4 fruit fly cellular contexts compared by ENCODE assay signal in the genomic region with DNA sequence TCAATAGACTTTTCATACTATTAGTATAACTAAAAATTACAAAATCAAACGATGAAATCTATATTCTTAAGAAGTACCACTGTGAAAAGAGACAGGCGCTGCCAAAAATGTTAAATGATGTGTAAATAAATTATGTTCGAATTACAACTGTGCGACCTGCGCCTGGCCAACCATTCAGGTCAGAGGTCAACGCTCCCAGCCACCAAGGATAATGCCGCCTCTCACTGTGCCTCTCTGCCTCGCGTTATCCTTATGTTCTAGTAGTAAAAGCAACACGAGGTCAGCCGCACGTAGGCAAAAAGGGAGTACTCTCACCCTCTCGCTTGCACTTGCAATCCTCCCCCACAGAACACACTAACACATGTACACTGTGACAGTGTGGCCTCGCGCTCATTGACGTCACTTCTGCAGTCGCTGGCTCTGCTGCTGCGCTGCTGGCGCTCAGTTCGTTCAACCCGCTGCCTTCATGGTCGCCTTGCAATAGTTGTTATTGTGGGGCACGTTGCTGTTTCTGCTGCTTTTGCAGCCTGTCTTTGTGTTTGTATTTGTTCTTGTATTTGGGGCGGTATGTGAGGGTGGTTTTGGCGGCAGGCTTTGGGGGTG.
TF ChIP-seq lines count a peak whose summit lies in the region.

No protein-coding gene starts in this region.

- no peak for TF ChIP-seq CTCF in whole organism, embryonic (GFP tag; optimal IDR thresholded peaks at IDR 0.05; lab: Kevin White, UChicago)

TF ChIP-seq in whole organism, 6 proteins besides CTCF, POLR2A, EP300 and RAD21:
- TF ChIP-seq CG8478 (optimal IDR thresholded peaks at IDR 0.05; lab: Kevin White, UChicago) = no peak
- no peak for TF ChIP-seq pan (optimal IDR thresholded peaks at IDR 0.05; lab: Kevin White, UChicago)
- peak; percentile 57 for TF ChIP-seq Dll (optimal IDR thresholded peaks at IDR 0.05; lab: Kevin White, UChicago)
- TF ChIP-seq usp (GFP tag; optimal IDR thresholded peaks at IDR 0.05; lab: Kevin White, UChicago) = no peak
- peak; percentile 71 to 90 for TF ChIP-seq EcR (GFP tag; optimal IDR thresholded peaks at IDR 0.05; lab: Kevin White, UChicago)
- TF ChIP-seq psq (optimal IDR thresholded peaks at IDR 0.05; lab: Kevin White, UChicago) = no peak

TF ChIP-seq in whole organism, embryonic, 481 proteins besides CTCF, POLR2A, EP300 and RAD21 (continues in another document):
- TF ChIP-seq CG9727 (GFP tag; optimal IDR thresholded peaks at IDR 0.05; lab: Kevin White, UChicago) = no peak
- peak; percentile 78; the same call in 1 of the 4 replicates for TF ChIP-seq chinmo (GFP tag; IDR thresholded peaks at IDR 0.05; lab: Robert Waterston, UW; ENCODE audit: partially characterized antibody)
- TF ChIP-seq Gug (GFP tag; IDR thresholded peaks at IDR 0.05; lab: Robert Waterston, UW) = no peak
- no peak for TF ChIP-seq CG4424 (GFP tag; optimal IDR thresholded peaks at IDR 0.05; lab: Kevin White, UChicago)
- peak; percentile 61 for TF ChIP-seq sens (GFP tag; lab: Kevin White, UChicago)
- TF ChIP-seq Hr78 (GFP tag; optimal IDR thresholded peaks at IDR 0.05; lab: Kevin White, UChicago) = peak in 1 of 2 experiments; percentile 81
- no peak for TF ChIP-seq amos (GFP tag; IDR thresholded peaks at IDR 0.05; lab: Robert Waterston, UW; ENCODE audit: partially characterized antibody)
- peak; percentile 45 for TF ChIP-seq Med (GFP tag; lab: Kevin White, UChicago)
- TF ChIP-seq aop (GFP tag; IDR thresholded peaks at IDR 0.05; lab: Robert Waterston, UW) = no peak
- TF ChIP-seq CG6175 (GFP tag; IDR thresholded peaks at IDR 0.05; lab: Robert Waterston, UW) = no peak
- TF ChIP-seq CG17385 (GFP tag; optimal IDR thresholded peaks at IDR 0.05; lab: Kevin White, UChicago) = no peak
- peak; percentile 29 for TF ChIP-seq CG1832 (GFP tag; optimal IDR thresholded peaks at IDR 0.05; lab: Kevin White, UChicago)
- TF ChIP-seq CG31365 (tag; optimal IDR thresholded peaks at IDR 0.05; lab: Kevin White, UChicago) = no peak
- TF ChIP-seq cg (GFP tag; optimal IDR thresholded peaks at IDR 0.05; lab: Kevin White, UChicago) = peak; percentile 68
- TF ChIP-seq nerfin-1 (tag; optimal IDR thresholded peaks at IDR 0.05; lab: Kevin White, UChicago) = peak; percentile 4
- TF ChIP-seq pros (GFP tag; optimal IDR thresholded peaks at IDR 0.05; lab: Kevin White, UChicago) = peak; percentile 48
- TF ChIP-seq wor (GFP tag; IDR thresholded peaks at IDR 0.05; lab: Robert Waterston, UW) = no peak
- no peak for TF ChIP-seq Sry-δ (GFP tag; optimal IDR thresholded peaks at IDR 0.05; lab: Kevin White, UChicago)
- TF ChIP-seq Ets65A (GFP tag; lab: Kevin White, UChicago) = peak; percentile 51
- TF ChIP-seq CG14860 (GFP tag; IDR thresholded peaks at IDR 0.05; lab: Robert Waterston, UW; ENCODE audit: partially characterized antibody) = no peak
- TF ChIP-seq CG31224 (GFP tag; IDR thresholded peaks at IDR 0.05; lab: Robert Waterston, UW) = peak; percentile 33; the same call in 1 of the 2 replicates
- TF ChIP-seq HLHmδ (GFP tag; optimal IDR thresholded peaks at IDR 0.05; lab: Kevin White, UChicago) = peak; percentile 31
- peak; percentile 53 for TF ChIP-seq Deaf1 (tag; optimal IDR thresholded peaks at IDR 0.05; lab: Kevin White, UChicago)
- 0 out of 2 replicates have a peak, but pooled peaks have one; percentile 14 for TF ChIP-seq seq (GFP tag; IDR thresholded peaks at IDR 0.05; lab: Robert Waterston, UW)
- peak; percentile 88 for TF ChIP-seq Adf1 (GFP tag; IDR thresholded peaks at IDR 0.05; lab: Robert Waterston, UW)
- TF ChIP-seq Oaz (GFP tag; IDR thresholded peaks at IDR 0.05; lab: Robert Waterston, UW) = no peak

TF ChIP-seq in whole organism, prepupa, 60 proteins besides CTCF, POLR2A, EP300 and RAD21:
- TF ChIP-seq CG15336 (GFP tag; IDR thresholded peaks at IDR 0.05; lab: Robert Waterston, UW) (no peak), CG31627 (GFP tag; optimal IDR thresholded peaks at IDR 0.05; lab: Kevin White, UChicago) (no peak), eg (GFP tag; IDR thresholded peaks at IDR 0.05; lab: Robert Waterston, UW) (no peak; the same call in 2 of the 3 replicates), CG6163 (GFP tag; IDR thresholded peaks at IDR 0.05; lab: Robert Waterston, UW) (peak; percentile 47; the same call in 2 of the 3 replicates), svp (GFP tag; lab: Kevin White, UChicago) (peak; percentile 86), salr (GFP tag; optimal IDR thresholded peaks at IDR 0.05; lab: Kevin White, UChicago) (no peak), CG32006 (GFP tag; optimal IDR thresholded peaks at IDR 0.05; lab: Kevin White, UChicago) (peak; percentile 30), Eip78C (GFP tag; lab: Kevin White, UChicago) (peak; percentile 23), CG34406 (GFP tag; optimal IDR thresholded peaks at IDR 0.05; lab: Kevin White, UChicago) (no peak), topi (GFP tag; optimal IDR thresholded peaks at IDR 0.05; lab: Kevin White, UChicago) (no peak), Blimp-1 (GFP tag; optimal IDR thresholded peaks at IDR 0.05; lab: Kevin White, UChicago) (no peak), Eip75B (GFP tag; optimal IDR thresholded peaks at IDR 0.05; lab: Kevin White, UChicago) (peak; percentile 13)

TF ChIP-seq in whole organism, pupa, 21 proteins besides CTCF, POLR2A, EP300 and RAD21:
- TF ChIP-seq Ets98B (GFP tag; IDR thresholded peaks at IDR 0.05; lab: Robert Waterston, UW) (peak; percentile 14; the same call in 1 of the 2 replicates), CG9948 (tag; optimal IDR thresholded peaks at IDR 0.05; lab: Kevin White, UChicago) (no peak), D1 (tag; optimal IDR thresholded peaks at IDR 0.05; lab: Kevin White, UChicago) (no peak), EcR (GFP tag; optimal IDR thresholded peaks at IDR 0.05; lab: Kevin White, UChicago) (peak; percentile 98), CG4496 (GFP tag; IDR thresholded peaks at IDR 0.05; lab: Robert Waterston, UW) (no peak), CG32121 (GFP tag; IDR thresholded peaks at IDR 0.05; lab: Robert Waterston, UW) (peak; percentile 34; the same call in 1 of the 2 replicates), fd96Ca (GFP tag; IDR thresholded peaks at IDR 0.05; lab: Robert Waterston, UW) (no peak), CG13204 (GFP tag; optimal IDR thresholded peaks at IDR 0.05; lab: Kevin White, UChicago) (peak; percentile 24), gl (tag; optimal IDR thresholded peaks at IDR 0.05; lab: Kevin White, UChicago) (no peak)
